Fruit fly (Drosophila melanogaster) whole organism, prepupa: Measurements from ENCODE around the gene Lsp1alpha.

Experiments
- Blimp-1 ChIP-seq: fragments of 200-800 bp; sonication (Bioruptor generic); optimal IDR thresholded peaks from 3 replicates; lab custom pipeline; 2017; ENCODE audit warnings: missing biosample characterization, missing genetic modification characterization, mild to moderate bottlenecking, moderate library complexity, missing genetic modification reagents
- CG11294 ChIP-seq: fragments of 200-800 bp; sonication (Bioruptor generic); IDR thresholded peaks from 2 replicates; pipeline ENCODE4 v1.3.6; 2022; ENCODE audit warnings: missing biosample characterization, missing genetic modification characterization
- CG11762 ChIP-seq: fragments of 200-800 bp; sonication (Bioruptor generic); optimal IDR thresholded peaks from 3 replicates; lab custom pipeline; 2016; ENCODE audit warnings: missing biosample characterization, missing genetic modification characterization; ENCODE audit not compliant: insufficient read depth
- CG11902 ChIP-seq: fragments of 200-800 bp; sonication (Bioruptor generic); optimal IDR thresholded peaks from 3 replicates; lab custom pipeline; 2016; ENCODE audit warnings: missing biosample characterization, missing genetic modification characterization
- CG15336 ChIP-seq: fragments of 200-800 bp; sonication (Bioruptor generic); IDR thresholded peaks from 2 replicates; pipeline ENCODE4 v1.3.6; 2022; ENCODE audit warnings: missing biosample characterization, missing genetic modification characterization
- CG1621 ChIP-seq: fragments of 200-800 bp; sonication (Bioruptor generic); optimal IDR thresholded peaks from 3 replicates; lab custom pipeline; 2018; ENCODE audit warnings: missing biosample characterization, mild to moderate bottlenecking, missing genetic modification characterization
- CG3032 ChIP-seq: fragments of 200-800 bp; optimal IDR thresholded peaks from 2 replicates; lab custom pipeline; 2019; ENCODE audit warnings: missing biosample characterization, mild to moderate bottlenecking, missing genetic modification characterization, moderate library complexity
- CG31627 ChIP-seq: fragments of 200-800 bp; sonication (Bioruptor generic); optimal IDR thresholded peaks from 3 replicates; lab custom pipeline; 2016; ENCODE audit warnings: missing biosample characterization, missing genetic modification characterization
- CG32006 ChIP-seq: fragments of 200-800 bp; sonication (Bioruptor generic); optimal IDR thresholded peaks from 3 replicates; lab custom pipeline; 2017; ENCODE audit warnings: missing biosample characterization, mild to moderate bottlenecking, missing genetic modification characterization
- CG34406 ChIP-seq: fragments of 200-800 bp; sonication (Bioruptor generic); optimal IDR thresholded peaks from 3 replicates; lab custom pipeline; 2016; ENCODE audit warnings: missing biosample characterization, missing genetic modification characterization
- CG3919 ChIP-seq: fragments of 200-800 bp; sonication (Bioruptor generic); optimal IDR thresholded peaks from 3 replicates; lab custom pipeline; 2016; ENCODE audit warnings: missing biosample characterization, missing genetic modification characterization
- CG4318 ChIP-seq: fragments of 200-800 bp; sonication (Bioruptor generic); optimal IDR thresholded peaks from 3 replicates; lab custom pipeline; 2017; ENCODE audit warnings: missing biosample characterization, mild to moderate bottlenecking, missing genetic modification characterization
- CG6163 ChIP-seq: fragments of 200-800 bp; sonication (Bioruptor generic); IDR thresholded peaks from 3 replicates; pipeline ENCODE4 v1.3.6; 2022; ENCODE audit warnings: missing biosample characterization, missing genetic modification characterization
- CG6276 ChIP-seq: fragments of 200-800 bp; sonication (Bioruptor generic); optimal IDR thresholded peaks from 2 replicates; lab custom pipeline; 2017; ENCODE audit warnings: missing biosample characterization, mild to moderate bottlenecking, missing genetic modification characterization
- CG6792 ChIP-seq: fragments of 200-800 bp; sonication (Bioruptor generic); optimal IDR thresholded peaks from 3 replicates; lab custom pipeline; 2016; ENCODE audit warnings: missing biosample characterization, missing genetic modification characterization
- CG6808 ChIP-seq: fragments of 200-800 bp; sonication (Bioruptor generic); optimal IDR thresholded peaks from 3 replicates; lab custom pipeline; 2017; ENCODE audit warnings: missing biosample characterization, missing genetic modification characterization, mild to moderate bottlenecking, moderate library complexity, missing genetic modification reagents
- CG8119 ChIP-seq: fragments of 200-800 bp; sonication (Bioruptor generic); IDR thresholded peaks from 3 replicates; pipeline ENCODE4 v1.3.6; 2022; ENCODE audit warnings: missing biosample characterization, missing genetic modification characterization
- CG8319 ChIP-seq: fragments of 200-800 bp; sonication (Bioruptor generic); optimal IDR thresholded peaks from 3 replicates; lab custom pipeline; 2016; ENCODE audit warnings: missing biosample characterization, missing genetic modification characterization
- CG8632 ChIP-seq: fragments of 200-800 bp; sonication (Bioruptor generic); optimal IDR thresholded peaks from 3 replicates; lab custom pipeline; 2016; ENCODE audit warnings: missing biosample characterization, missing genetic modification characterization
- CG9139 ChIP-seq: fragments of 200-800 bp; sonication (Bioruptor generic); optimal IDR thresholded peaks from 3 replicates; lab custom pipeline; 2017; ENCODE audit warnings: missing biosample characterization, mild to moderate bottlenecking, missing genetic modification characterization
- Eip75B ChIP-seq: fragments of 200-800 bp; sonication (Bioruptor generic); optimal IDR thresholded peaks from 3 replicates; lab custom pipeline; 2016; ENCODE audit warnings: missing biosample characterization, missing genetic modification characterization
- Eip78C ChIP-seq: fragments of 200-800 bp; sonication (Bioruptor generic); peaks from one replicate; lab custom pipeline; 2016; ENCODE audit warnings: missing biosample characterization, missing genetic modification characterization
- Eip93F ChIP-seq: fragments of 200-800 bp; sonication (Bioruptor generic); optimal IDR thresholded peaks from 2 replicates; lab custom pipeline; 2016; ENCODE audit warnings: missing biosample characterization, mild to moderate bottlenecking, missing genetic modification characterization
- Ets21C ChIP-seq: fragments of 200-800 bp; sonication (Bioruptor generic); optimal IDR thresholded peaks from 3 replicates; lab custom pipeline; 2016; ENCODE audit warnings: missing biosample characterization, missing genetic modification characterization
- Ets96B ChIP-seq: fragments of 200-800 bp; optimal IDR thresholded peaks from 2 replicates; lab custom pipeline; 2019; ENCODE audit warnings: missing biosample characterization, mild to moderate bottlenecking, missing genetic modification characterization, moderate library complexity
- Hr39 ChIP-seq: fragments of 200-800 bp; sonication (Bioruptor generic); optimal IDR thresholded peaks from 2 replicates; lab custom pipeline; 2016; ENCODE audit warnings: missing biosample characterization, missing genetic modification characterization
- Hr4 ChIP-seq: fragments of 200-800 bp; sonication (Bioruptor generic); optimal IDR thresholded peaks from 3 replicates; lab custom pipeline; 2016; ENCODE audit warnings: missing biosample characterization, missing genetic modification characterization
- Lpt ChIP-seq: fragments of 200-800 bp; sonication (Bioruptor generic); optimal IDR thresholded peaks from 3 replicates; lab custom pipeline; 2016; ENCODE audit warnings: missing biosample characterization, missing genetic modification characterization
- OdsH ChIP-seq: fragments of 200-800 bp; sonication (Bioruptor generic); optimal IDR thresholded peaks from 3 replicates; lab custom pipeline; 2016; ENCODE audit warnings: missing biosample characterization, missing genetic modification characterization
- Smox ChIP-seq: fragments of 200-800 bp; sonication (Bioruptor generic); optimal IDR thresholded peaks from 3 replicates; lab custom pipeline; 2016; ENCODE audit warnings: missing biosample characterization, missing genetic modification characterization
- Sox102F ChIP-seq: fragments of 200-800 bp; sonication (Bioruptor generic); optimal IDR thresholded peaks from 2 replicates; lab custom pipeline; 2016; ENCODE audit warnings: missing biosample characterization, mild to moderate bottlenecking, missing genetic modification characterization
- Sox14 ChIP-seq: fragments of 200-800 bp; sonication (Bioruptor generic); optimal IDR thresholded peaks from 3 replicates; lab custom pipeline; 2016; ENCODE audit warnings: missing biosample characterization, missing genetic modification characterization
- achi ChIP-seq: fragments of 200-800 bp; sonication (Bioruptor generic); optimal IDR thresholded peaks from 3 replicates; lab custom pipeline; 2016; ENCODE audit warnings: missing biosample characterization, missing genetic modification characterization
- acj6 ChIP-seq: fragments of 200-800 bp; sonication (Bioruptor generic); optimal IDR thresholded peaks from 3 replicates; lab custom pipeline; 2016; ENCODE audit warnings: missing biosample characterization, missing genetic modification characterization
- cyc ChIP-seq: fragments of 200-800 bp; sonication (Bioruptor generic); optimal IDR thresholded peaks from 3 replicates; lab custom pipeline; 2016; ENCODE audit warnings: missing biosample characterization, missing genetic modification characterization
- dac ChIP-seq: fragments of 200-800 bp; sonication (Bioruptor generic); optimal IDR thresholded peaks from 2 replicates; lab custom pipeline; 2017; ENCODE audit warnings: missing biosample characterization, mild to moderate bottlenecking, missing genetic modification characterization
- dsx ChIP-seq: fragments of 200-800 bp; optimal IDR thresholded peaks from 3 replicates; lab custom pipeline; 2019; ENCODE audit warnings: missing biosample characterization, mild to moderate bottlenecking, missing genetic modification characterization, moderate library complexity; ENCODE audit not compliant: poor library complexity, severe bottlenecking
- eg ChIP-seq: fragments of 200-800 bp; sonication (Bioruptor generic); IDR thresholded peaks from 3 replicates; pipeline ENCODE4 v1.3.6; 2022; ENCODE audit warnings: missing biosample characterization, missing genetic modification characterization
- esn ChIP-seq: fragments of 200-800 bp; sonication (Bioruptor generic); optimal IDR thresholded peaks from 2 replicates; lab custom pipeline; 2016; ENCODE audit warnings: missing biosample characterization, mild to moderate bottlenecking, missing genetic modification characterization, moderate library complexity
- fd59A ChIP-seq: fragments of 200-800 bp; sonication (Bioruptor generic); optimal IDR thresholded peaks from 2 replicates; lab custom pipeline; 2017; ENCODE audit warnings: missing biosample characterization, mild to moderate bottlenecking, missing genetic modification characterization, missing genetic modification reagents
- fd85E ChIP-seq: fragments of 200-800 bp; sonication (Bioruptor generic); optimal IDR thresholded peaks from 3 replicates; lab custom pipeline; 2016; ENCODE audit warnings: missing biosample characterization, missing genetic modification characterization
- fkh ChIP-seq: fragments of 200-800 bp; sonication (Bioruptor generic); optimal IDR thresholded peaks from 3 replicates; lab custom pipeline; 2017; ENCODE audit warnings: missing biosample characterization, mild to moderate bottlenecking, missing genetic modification characterization, moderate library complexity
- lz ChIP-seq: fragments of 200-800 bp; sonication (Bioruptor generic); optimal IDR thresholded peaks from 3 replicates; lab custom pipeline; 2016; ENCODE audit warnings: missing biosample characterization, missing genetic modification characterization
- net ChIP-seq: fragments of 200-800 bp; sonication (Bioruptor generic); optimal IDR thresholded peaks from 3 replicates; lab custom pipeline; 2016; ENCODE audit warnings: missing biosample characterization, missing genetic modification characterization
- pdm3 ChIP-seq: fragments of 200-800 bp; sonication (Bioruptor generic); optimal IDR thresholded peaks from 3 replicates; lab custom pipeline; 2016; ENCODE audit warnings: missing biosample characterization, missing genetic modification characterization
- salr ChIP-seq, 2 experiments: fragments of 200-800 bp; sonication (Bioruptor generic); optimal IDR thresholded peaks; 3 replicates each; lab custom pipeline; 2016 to 2018; ENCODE audit warnings: missing biosample characterization in 2 of 2, missing genetic modification characterization in 2 of 2, mild to moderate bottlenecking in 1 of 2
- spab ChIP-seq: fragments of 200-800 bp; sonication (Bioruptor generic); optimal IDR thresholded peaks from 2 replicates; lab custom pipeline; 2017; ENCODE audit warnings: missing biosample characterization, mild to moderate bottlenecking, missing genetic modification characterization, missing genetic modification reagents
- ss ChIP-seq, 2 experiments: fragments of 200-800 bp; sonication (Bioruptor generic); optimal IDR thresholded peaks; 2 replicates in 1 of 2; 3 replicates in 1 of 2; lab custom pipeline; 2017 to 2018; ENCODE audit warnings: mild to moderate bottlenecking in 2 of 2, missing biosample characterization in 2 of 2, missing genetic modification characterization in 2 of 2, moderate library complexity in 1 of 2
- svp ChIP-seq: fragments of 200-800 bp; sonication (Bioruptor generic); peaks from one replicate; lab custom pipeline; 2016; ENCODE audit warnings: missing biosample characterization, missing genetic modification characterization
- topi ChIP-seq: fragments of 200-800 bp; sonication (Bioruptor generic); optimal IDR thresholded peaks from 3 replicates; lab custom pipeline; 2016; ENCODE audit warnings: missing biosample characterization, missing genetic modification characterization
- vri ChIP-seq: fragments of 200-800 bp; sonication (Bioruptor generic); optimal IDR thresholded peaks from 3 replicates; lab custom pipeline; 2016; ENCODE audit warnings: missing biosample characterization, mild to moderate bottlenecking, missing genetic modification characterization

Gene Lsp1alpha

DNA sequence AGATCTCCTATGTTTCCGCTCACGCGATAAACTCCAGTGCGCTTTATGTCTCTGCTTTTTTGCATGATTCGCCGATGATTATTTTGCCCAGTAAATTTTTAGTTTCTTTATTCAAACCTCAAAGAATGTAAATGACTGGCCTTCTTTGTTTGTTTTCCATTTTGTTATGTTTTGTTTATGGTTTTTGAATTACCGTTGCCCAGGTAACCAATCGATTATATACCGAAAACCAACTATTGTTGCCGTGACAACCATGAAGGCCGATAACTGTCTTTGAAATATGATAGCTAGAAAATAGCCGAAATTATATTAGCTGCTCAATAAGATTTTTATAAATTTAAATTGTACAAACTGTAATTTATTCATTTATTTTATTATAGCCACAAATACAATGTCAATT, 6.4 kb downstream of the Lsp1alpha start, which contains the start of gene Mks1:
TSS of gene Mks1 (minus strand) at position 101 of the 400 bp plus-strand sequence.
- TF ChIP-seq Sox14 (GFP tag; lab: Kevin White, UChicago) (no peak), fd85E (no peak), Lpt (no peak)

DNA sequence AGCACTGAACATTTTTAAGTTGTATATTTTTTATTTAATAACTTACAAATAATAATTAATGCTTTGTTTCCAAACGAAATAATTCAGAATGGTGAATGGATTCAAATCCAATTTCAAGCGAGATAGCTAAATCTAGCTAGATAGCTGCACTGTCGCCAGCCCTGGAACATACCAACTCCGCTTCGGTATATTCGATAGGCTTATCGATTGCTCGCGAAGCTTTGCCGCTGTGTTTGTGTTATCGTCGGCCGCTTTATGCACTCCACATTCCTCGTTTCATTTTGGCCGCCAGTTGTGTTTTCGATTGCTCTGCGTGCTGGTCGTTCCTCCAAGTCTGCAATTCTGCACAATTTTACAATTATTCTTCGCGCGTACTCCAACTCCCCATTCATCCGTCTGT, 6.8 kb downstream of the Lsp1alpha start, which contains the start of gene mdu:
TSS of gene mdu (plus strand) at position 259 of the 400 bp plus-strand sequence.
- no peak for TF ChIP-seq svp (GFP tag; lab: Kevin White, UChicago)
- TF ChIP-seq cyc (GFP tag; lab: Kevin White, UChicago), result peak; percentile 12
- TF ChIP-seq Hr39 (GFP tag; lab: Kevin White, UChicago), result peak; percentile 40
- TF ChIP-seq CG9139, result no peak
- TF ChIP-seq Hr4 (GFP tag; lab: Kevin White, UChicago), result peak; percentile 26
- peak; percentile 11 for TF ChIP-seq CG8632
- no peak for TF ChIP-seq eg (GFP tag; lab: Robert Waterston, UW)
- TF ChIP-seq achi (GFP tag; lab: Kevin White, UChicago), result peak; percentile 27
- no peak for TF ChIP-seq CG15336 (GFP tag; lab: Robert Waterston, UW)
- TF ChIP-seq Eip93F, result no peak
- TF ChIP-seq CG6792 (GFP tag; lab: Kevin White, UChicago), result no peak
- TF ChIP-seq CG11294 (GFP tag; lab: Robert Waterston, UW), result no peak
- TF ChIP-seq CG32006 (GFP tag; lab: Kevin White, UChicago), result peak; percentile 46
- peak; percentile 15 for TF ChIP-seq lz (GFP tag; lab: Kevin White, UChicago)
- TF ChIP-seq CG4318 (GFP tag; lab: Kevin White, UChicago), result no peak
- TF ChIP-seq CG34406, result no peak
- TF ChIP-seq esn (GFP tag; lab: Kevin White, UChicago), result no peak
- TF ChIP-seq fkh (GFP tag; lab: Kevin White, UChicago), result no peak
- TF ChIP-seq vri (GFP tag; lab: Kevin White, UChicago), result no peak
- TF ChIP-seq acj6, result no peak
- TF ChIP-seq CG8319 (GFP tag; lab: Kevin White, UChicago), result no peak
- TF ChIP-seq CG11902 (GFP tag; lab: Kevin White, UChicago), result no peak
- no peak for TF ChIP-seq dac (GFP tag; lab: Kevin White, UChicago)
- no peak for TF ChIP-seq fd85E
- TF ChIP-seq CG3032, result peak; percentile 47
- no peak for TF ChIP-seq Blimp-1
- peak; percentile 10 for TF ChIP-seq OdsH
- TF ChIP-seq salr (GFP tag; optimal IDR thresholded peaks at IDR 0.05; lab: Kevin White, UChicago), result no peak
- TF ChIP-seq net (GFP tag; lab: Kevin White, UChicago), result no peak
- no peak for TF ChIP-seq CG6276 (GFP tag; lab: Kevin White, UChicago)
- no peak for TF ChIP-seq Eip78C (GFP tag; lab: Kevin White, UChicago)
- TF ChIP-seq CG6808 (GFP tag; lab: Kevin White, UChicago), result peak; percentile 13
- TF ChIP-seq Ets21C (GFP tag; lab: Kevin White, UChicago), result no peak
- TF ChIP-seq dsx (GFP tag; lab: Kevin White, UChicago), result no peak
- TF ChIP-seq fd59A (GFP tag; lab: Kevin White, UChicago), result no peak
- TF ChIP-seq pdm3 (GFP tag; lab: Kevin White, UChicago), result no peak
- TF ChIP-seq spab, result no peak
- TF ChIP-seq ss (GFP tag; optimal IDR thresholded peaks at IDR 0.05; lab: Kevin White, UChicago), result no peak
- no peak for TF ChIP-seq Sox102F
- no peak for TF ChIP-seq topi (GFP tag; lab: Kevin White, UChicago)
- TF ChIP-seq CG1621 (tag; lab: Kevin White, UChicago), result no peak
- peak; percentile 54; the same call in 1 of the 3 replicates for TF ChIP-seq CG6163
- TF ChIP-seq CG31627 (GFP tag; lab: Kevin White, UChicago), result peak; percentile 42
- TF ChIP-seq Sox14 (GFP tag; lab: Kevin White, UChicago), result peak; percentile 10
- peak; percentile 36 for TF ChIP-seq Smox (GFP tag; lab: Kevin White, UChicago)
- TF ChIP-seq CG11762 (GFP tag; lab: Kevin White, UChicago), result no peak
- TF ChIP-seq Eip75B (GFP tag; lab: Kevin White, UChicago), result no peak
- TF ChIP-seq CG8119 (GFP tag; lab: Robert Waterston, UW), result no peak
- no peak for TF ChIP-seq CG3919 (GFP tag; lab: Kevin White, UChicago)
- no peak for TF ChIP-seq Ets96B (tag; lab: Kevin White, UChicago)
